Worm (Caenorhabditis elegans) whole organism, L4/young adult: ENCODE measurements around the gene C03H5.9.

ENCODE experiments used
- dao-5 ChIP-seq: sonication (generic microtip); optimal IDR thresholded peaks from 2 replicates; lab custom pipeline; 2016; ENCODE audit warnings: missing genotype, missing genetic modification characterization, moderate library complexity, missing compliant biosample characterization
- him-1 ChIP-seq: sonication (generic microtip); optimal IDR thresholded peaks from 2 replicates; lab custom pipeline; 2016; ENCODE audit warnings: missing genotype, missing genetic modification reagents, missing genetic modification characterization, missing compliant biosample characterization

- TF ChIP-seq dao-5 (tag; lab: Kevin White, UChicago), result no peak
- no peak for TF ChIP-seq him-1 (tag; lab: Kevin White, UChicago)
Observed at ce11 chrII:349749-350148, 28.7 kb upstream of the C03H5.9 start.
